Fruit fly (Drosophila melanogaster) S2 (cell line): ENCODE results near the gene CG10376.

Experiments
- CG8478 ChIP-seq: fragments of >200 bp; optimal IDR thresholded peaks from 2 replicates; lab custom pipeline; 2018
- CTCF ChIP-seq, 2 experiments: fragments of >200 bp; optimal IDR thresholded peaks; 2 replicates each; lab custom pipeline; 2018

DNA sequence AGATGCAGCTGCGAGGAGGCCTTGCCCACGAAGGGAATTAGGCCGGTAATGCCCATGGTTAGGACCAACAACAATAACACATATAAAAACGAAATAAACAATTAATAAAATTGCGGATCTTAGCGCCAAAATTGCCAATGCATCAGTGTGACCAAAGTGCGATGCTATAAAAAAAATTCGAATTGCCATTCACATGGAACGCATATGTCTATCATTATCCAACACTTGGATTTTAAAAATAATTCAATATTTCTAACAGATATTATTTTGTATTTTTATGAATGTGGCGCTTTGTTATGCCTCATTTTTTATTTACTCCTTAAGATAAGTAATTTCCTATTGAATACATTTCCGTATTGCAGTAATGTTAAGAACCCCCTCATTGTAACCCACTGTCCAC lies 21.0 kb downstream of the CG10376 start, which contains the start of gene tos:
- TF ChIP-seq CTCF (optimal IDR thresholded peaks at IDR 0.05; lab: Kevin White, UChicago) (no peak), CG8478 (lab: Kevin White, UChicago) (no peak)
